Fruit fly (Drosophila melanogaster): ENCODE results near the gene CG16781.

Gene CG16781

DNA sequence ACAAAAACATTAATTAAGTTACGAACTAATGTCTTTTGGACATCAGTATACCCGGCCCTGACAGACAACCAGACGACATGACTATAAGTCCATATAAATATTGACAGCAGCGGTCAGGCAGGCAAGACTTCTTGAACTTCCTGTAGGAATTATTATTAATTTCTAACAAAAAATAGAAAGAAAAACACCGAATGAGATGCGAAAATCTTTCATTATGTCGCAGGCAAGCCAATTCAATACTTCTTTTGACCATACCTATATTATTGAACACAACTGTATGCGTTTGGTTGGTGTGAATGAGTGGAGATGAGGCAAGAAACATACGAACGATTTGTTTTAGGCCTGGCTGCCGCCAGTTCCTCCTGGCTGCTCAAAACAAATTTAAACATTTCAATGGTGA lies 38.9 kb downstream of the CG16781 start (continued):
- peak; percentile 76 for TF ChIP-seq CG16863 (GFP tag; optimal IDR thresholded peaks at IDR 0.05)
- TF ChIP-seq Dek (tag; optimal IDR thresholded peaks at IDR 0.05) = peak; percentile 73
- peak; percentile 70 for TF ChIP-seq wor (GFP tag; IDR thresholded peaks at IDR 0.05)
- peak; percentile 41; the same call in 1 of the 2 replicates for TF ChIP-seq CG6272 (GFP tag; IDR thresholded peaks at IDR 0.05)
- TF ChIP-seq CG7556 (GFP tag; optimal IDR thresholded peaks at IDR 0.05) = peak; percentile 71
- no peak for TF ChIP-seq crol (GFP tag; IDR thresholded peaks at IDR 0.05)
- no peak for TF ChIP-seq amos (GFP tag; IDR thresholded peaks at IDR 0.05; ENCODE audit: partially characterized antibody)
- peak; percentile 12 for TF ChIP-seq CG15696 (tag; optimal IDR thresholded peaks at IDR 0.05)
- peak; percentile 85 for TF ChIP-seq zfh1 (GFP tag; IDR thresholded peaks at IDR 0.05)
- peak; percentile 52; the same call in 1 of the 2 replicates for TF ChIP-seq CG9215 (GFP tag; IDR thresholded peaks at IDR 0.05)
- peak; percentile 81 for TF ChIP-seq Hsf (GFP tag; optimal IDR thresholded peaks at IDR 0.05)
- peak; percentile 69 for TF ChIP-seq croc (GFP tag; conservative IDR thresholded peaks at IDR 0.05)
- TF ChIP-seq so (GFP tag; IDR thresholded peaks at IDR 0.05) = 0 out of 3 replicates have a peak, but pooled peaks have one; percentile 65
- TF ChIP-seq CG8359 (GFP tag; optimal IDR thresholded peaks at IDR 0.05; ENCODE audit: borderline replicate concordance) = peak; percentile 43
- TF ChIP-seq CG31224 (GFP tag; IDR thresholded peaks at IDR 0.05) = peak; percentile 72
- peak; percentile 60 for TF ChIP-seq Antp (GFP tag; optimal IDR thresholded peaks at IDR 0.05)
- TF ChIP-seq ash1 (GFP tag; optimal IDR thresholded peaks at IDR 0.05) = no peak
- peak; percentile 43 for TF ChIP-seq repo (GFP tag; optimal IDR thresholded peaks at IDR 0.05)
- peak; percentile 87 for TF ChIP-seq CG30403 (GFP tag; optimal IDR thresholded peaks at IDR 0.05)
- TF ChIP-seq CG8290 (GFP tag; optimal IDR thresholded peaks at IDR 0.05) = peak; percentile 45
- peak in 1 of 2 experiments; percentile 80 for TF ChIP-seq CG8290 (tag; optimal IDR thresholded peaks at IDR 0.05)
- peak; percentile 70; the same call in 2 of the 3 replicates for TF ChIP-seq jigr1 (GFP tag; IDR thresholded peaks at IDR 0.05)
- peak; percentile 66 for TF ChIP-seq Camta (GFP tag; optimal IDR thresholded peaks at IDR 0.05)
- peak; percentile 91 for TF ChIP-seq vvl (GFP tag; IDR thresholded peaks at IDR 0.05)
- peak; percentile 80; the same call in 1 of the 2 replicates for TF ChIP-seq CG32767 (GFP tag; IDR thresholded peaks at IDR 0.05)
- TF ChIP-seq fru (optimal IDR thresholded peaks at IDR 0.05) = no peak
- TF ChIP-seq CG9817 (tag; optimal IDR thresholded peaks at IDR 0.05) = peak; percentile 74
- TF ChIP-seq mld (GFP tag; IDR thresholded peaks at IDR 0.05; ENCODE audit: partially characterized antibody) = no peak
- TF ChIP-seq ara (GFP tag; IDR thresholded peaks at IDR 0.05) = peak; percentile 86
- peak; percentile 63 for TF ChIP-seq CG9437 (GFP tag; optimal IDR thresholded peaks at IDR 0.05)
- TF ChIP-seq CG17385 (GFP tag; optimal IDR thresholded peaks at IDR 0.05) = peak; percentile 75
- peak; percentile 10 for TF ChIP-seq Hmx (GFP tag; optimal IDR thresholded peaks at IDR 0.05)
- peak; percentile 76 for TF ChIP-seq CG17361 (GFP tag; IDR thresholded peaks at IDR 0.05)
- TF ChIP-seq CG13424 (tag; optimal IDR thresholded peaks at IDR 0.05) = peak; percentile 78
- TF ChIP-seq CG15269 (tag; optimal IDR thresholded peaks at IDR 0.05) = peak; percentile 89
- peak; percentile 59 for TF ChIP-seq trem (tag; optimal IDR thresholded peaks at IDR 0.05)
- peak; percentile 65 for TF ChIP-seq Usf (GFP tag; optimal IDR thresholded peaks at IDR 0.05)
- TF ChIP-seq pum (GFP tag; optimal IDR thresholded peaks at IDR 0.05) = peak; percentile 72
- TF ChIP-seq fd102C (GFP tag; optimal IDR thresholded peaks at IDR 0.05) = peak; percentile 37
- TF ChIP-seq CG9727 (GFP tag; optimal IDR thresholded peaks at IDR 0.05) = peak; percentile 65
- peak; percentile 49 for TF ChIP-seq CG6765 (GFP tag; optimal IDR thresholded peaks at IDR 0.05)
- peak; percentile 58 for TF ChIP-seq CG3838 (GFP tag; optimal IDR thresholded peaks at IDR 0.05)
- peak; percentile 44 for TF ChIP-seq D19B (GFP tag; optimal IDR thresholded peaks at IDR 0.05)
- no peak for TF ChIP-seq nerfin-2 (GFP tag; IDR thresholded peaks at IDR 0.05; ENCODE audit: partially characterized antibody)
- TF ChIP-seq CG13624 (GFP tag; optimal IDR thresholded peaks at IDR 0.05) = peak; percentile 66
- no peak for TF ChIP-seq TFAM (GFP tag; optimal IDR thresholded peaks at IDR 0.05)
- peak; percentile 83 for TF ChIP-seq sob (GFP tag; IDR thresholded peaks at IDR 0.05)
- TF ChIP-seq Pdp1 (GFP tag; optimal IDR thresholded peaks at IDR 0.05) = peak; percentile 69 to 82
- no peak for TF ChIP-seq unc-4 (GFP tag; IDR thresholded peaks at IDR 0.05; ENCODE audit: partially characterized antibody)
- peak; percentile 82 for TF ChIP-seq CG11456 (GFP tag; IDR thresholded peaks at IDR 0.05)
- no peak for TF ChIP-seq CG13894 (tag; optimal IDR thresholded peaks at IDR 0.05)
